Worm (Caenorhabditis elegans) whole organism, late embryonic: ENCODE data around the gene C33F10.4.

Source experiments
- C08G9.2 ChIP-seq: sonication (generic microtip); optimal IDR thresholded peaks from 2 replicates; lab custom pipeline; 2016; ENCODE audit warnings: mild to moderate bottlenecking, missing genetic modification characterization, moderate library complexity, missing compliant biosample characterization
- ahr-1 ChIP-seq: sonication (generic microtip); optimal IDR thresholded peaks from 2 replicates; lab custom pipeline; 2016; ENCODE audit warnings: missing genetic modification characterization, missing compliant biosample characterization
- pqm-1 ChIP-seq: sonication (generic microtip); optimal IDR thresholded peaks from 2 replicates; lab custom pipeline; 2016; ENCODE audit warnings: missing genetic modification characterization, missing compliant biosample characterization

DNA sequence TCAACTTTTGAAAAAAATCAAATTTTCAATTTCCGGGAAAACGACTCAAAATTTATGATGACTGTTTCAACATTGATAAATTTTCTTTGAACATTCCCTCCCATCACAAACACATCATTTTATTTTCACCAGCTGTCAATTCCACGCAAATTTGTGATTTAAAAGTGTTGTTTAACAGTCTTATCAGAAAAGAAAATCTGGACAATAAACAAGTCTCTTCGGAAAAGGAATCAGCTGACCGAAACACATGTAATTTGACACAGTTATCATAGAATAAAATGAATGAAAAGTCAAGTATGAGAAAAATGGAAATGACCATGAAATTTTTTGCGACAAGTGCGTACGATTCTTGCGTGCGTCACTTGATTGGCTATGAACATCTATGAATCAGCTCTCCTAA lies 26.5 kb upstream of the C33F10.4 start:
- no peak for TF ChIP-seq C08G9.2 (tag; lab: Kevin White, UChicago)
- TF ChIP-seq ahr-1: no peak
- TF ChIP-seq pqm-1 (tag; lab: Kevin White, UChicago): no peak
